Worm (Caenorhabditis elegans): Measurements from ENCODE around the gene unc-36.

Gene unc-36

ce11 chrIII:8227511-8227910 lies 26.5 kb upstream of the unc-36 start, which contains the start of gene fbxl-1 (continued):
- TF ChIP-seq unc-3 (GFP tag; conservative IDR thresholded peaks at IDR 0.05), result no peak
- TF ChIP-seq unc-3 (tag; optimal IDR thresholded peaks at IDR 0.05), result no peak
- TF ChIP-seq ceh-18 (tag; optimal IDR thresholded peaks at IDR 0.05), result peak; percentile 57
- TF ChIP-seq ceh-6 (GFP tag; optimal IDR thresholded peaks at IDR 0.05), result no peak
- TF ChIP-seq ttx-3 (tag; optimal IDR thresholded peaks at IDR 0.05), result no peak
- TF ChIP-seq pax-1 (tag; optimal IDR thresholded peaks at IDR 0.05), result no peak
- TF ChIP-seq unc-55 (GFP tag; optimal IDR thresholded peaks at IDR 0.05), result peak; percentile 77
- TF ChIP-seq nhr-232 (tag; optimal IDR thresholded peaks at IDR 0.05), result no peak
- no peak for TF ChIP-seq hlh-15 (tag; optimal IDR thresholded peaks at IDR 0.05)
- TF ChIP-seq zip-5 (tag; optimal IDR thresholded peaks at IDR 0.05), result no peak
- TF ChIP-seq che-1 (tag; optimal IDR thresholded peaks at IDR 0.05), result no peak
- TF ChIP-seq lin-11 (tag; optimal IDR thresholded peaks at IDR 0.05), result no peak
- TF ChIP-seq dve-1 (tag; optimal IDR thresholded peaks at IDR 0.05), result no peak
- TF ChIP-seq gmeb-2 (tag; optimal IDR thresholded peaks at IDR 0.05), result no peak
- no peak for TF ChIP-seq pag-3 (tag; optimal IDR thresholded peaks at IDR 0.05; ENCODE audit: borderline replicate concordance)
- no peak for TF ChIP-seq sox-2 (GFP tag; IDR thresholded peaks at IDR 0.05)
- TF ChIP-seq ztf-16 (tag; optimal IDR thresholded peaks at IDR 0.05), result peak; percentile 16
- TF ChIP-seq npax-4 (tag; optimal IDR thresholded peaks at IDR 0.05), result no peak
- no peak for TF ChIP-seq unc-86 (tag; optimal IDR thresholded peaks at IDR 0.05)

- no peak for TF ChIP-seq ceh-18 (tag; optimal IDR thresholded peaks at IDR 0.05)
- TF ChIP-seq tbx-7 (tag; optimal IDR thresholded peaks at IDR 0.05), result no peak
- TF ChIP-seq fkh-6 (tag; optimal IDR thresholded peaks at IDR 0.05), result no peak
- TF ChIP-seq nhr-232 (tag; optimal IDR thresholded peaks at IDR 0.05), result no peak
- TF ChIP-seq ref-2 (tag; optimal IDR thresholded peaks at IDR 0.05), result no peak
- TF ChIP-seq pha-4 (tag; optimal IDR thresholded peaks at IDR 0.05), result no peak
- no peak for TF ChIP-seq ceh-31 (tag; optimal IDR thresholded peaks at IDR 0.05)
- TF ChIP-seq syd-9 (tag; optimal IDR thresholded peaks at IDR 0.05), result no peak
- TF ChIP-seq lim-6 (tag; optimal IDR thresholded peaks at IDR 0.05), result no peak
- TF ChIP-seq unc-55 (GFP tag; optimal IDR thresholded peaks at IDR 0.05), result no peak
- TF ChIP-seq ceh-45 (GFP tag; IDR thresholded peaks at IDR 0.05), result no peak
- no peak for TF ChIP-seq unc-86 (tag; optimal IDR thresholded peaks at IDR 0.05)
- TF ChIP-seq K02D7.2 (tag; optimal IDR thresholded peaks at IDR 0.05), result no peak
Measured at ce11 chrIII:8226178-8226577, 25.2 kb upstream of the unc-36 start, which contains the start of gene rfs-1. Gene rfs-1, plus strand, starts transcription at chrIII:8226478.

- TF ChIP-seq unc-42 (tag; optimal IDR thresholded peaks at IDR 0.05) (no peak), pat-9 (tag; optimal IDR thresholded peaks at IDR 0.05) (no peak), ceh-18 (tag; optimal IDR thresholded peaks at IDR 0.05) (no peak), T23F11.4 (GFP tag; optimal IDR thresholded peaks at IDR 0.05) (no peak), ceh-34 (tag; optimal IDR thresholded peaks at IDR 0.05) (no peak), sox-2 (GFP tag; IDR thresholded peaks at IDR 0.05) (no peak), ets-4 (tag; optimal IDR thresholded peaks at IDR 0.05) (no peak), ceh-45 (GFP tag; IDR thresholded peaks at IDR 0.05) (no peak), ama-1 (optimal IDR thresholded peaks at IDR 0.05) (no peak), tbx-2 (tag; optimal IDR thresholded peaks at IDR 0.05) (no peak), dmd-4 (tag; optimal IDR thresholded peaks at IDR 0.05; ENCODE audit: borderline replicate concordance) (no peak)
Measured at ce11 chrIII:8224769-8225168, 23.8 kb upstream of the unc-36 start, which contains the start of gene mob-4. Gene mob-4, plus strand, starts transcription at chrIII:8225097.

ce11 chrIII:8220081-8220480 lies 19.1 kb upstream of the unc-36 start:
- no peak for TF ChIP-seq nfya-1 (tag; optimal IDR thresholded peaks at IDR 0.05)
- TF ChIP-seq unc-86 (tag; optimal IDR thresholded peaks at IDR 0.05), result peak; percentile 38

- TF ChIP-seq ceh-31 (tag; optimal IDR thresholded peaks at IDR 0.05) (peak; percentile 75), sox-2 (GFP tag; IDR thresholded peaks at IDR 0.05) (peak; percentile 24), pag-3 (tag; optimal IDR thresholded peaks at IDR 0.05; ENCODE audit: borderline replicate concordance) (no peak)
Measured at ce11 chrIII:8217919-8218318, 16.9 kb upstream of the unc-36 start, which contains the start of gene C30A5.16. Gene C30A5.16, plus strand, starts transcription at chrIII:8218219.

Data from whole organism, late embryonic.